Worm (Caenorhabditis elegans) whole organism, young adult: Measurements from ENCODE around the gene Y58A7A.1.

Experiments used
- B0035.1 ChIP-seq: sonication (generic microtip); optimal IDR thresholded peaks from 2 replicates; lab custom pipeline; 2016; ENCODE audit warnings: missing genetic modification characterization, mild to moderate bottlenecking, missing compliant biosample characterization, missing genotype, missing genetic modification reagents
- B0261.1 ChIP-seq: sonication (generic microtip); optimal IDR thresholded peaks from 2 replicates; lab custom pipeline; 2016; ENCODE audit warnings: mild to moderate bottlenecking, missing genetic modification characterization, moderate library complexity, missing compliant biosample characterization
- B0336.3 ChIP-seq: fragments of 200-800 bp; sonication (Bioruptor generic); IDR thresholded peaks from 2 replicates; pipeline ENCODE4 v1.3.6; 2022; ENCODE audit warnings: missing genetic modification characterization, missing compliant biosample characterization
- C06A6.2 ChIP-seq: fragments of 200-800 bp; sonication (Bioruptor generic); conservative IDR thresholded peaks from 2 replicates; pipeline ENCODE4 v1.3.6; 2022; ENCODE audit warnings: missing genetic modification characterization, missing compliant biosample characterization
- C17E4.6 ChIP-seq: fragments of 200-800 bp; sonication (Bioruptor generic); IDR thresholded peaks from 2 replicates; pipeline ENCODE4 v1.3.6; 2022; ENCODE audit warnings: missing genetic modification reagents, missing genetic modification characterization, missing compliant biosample characterization
- F23B12.7 ChIP-seq: sonication (generic microtip); optimal IDR thresholded peaks from 2 replicates; lab custom pipeline; 2017; ENCODE audit warnings: missing genetic modification characterization, mild to moderate bottlenecking, missing compliant biosample characterization, antibody characterized with exemption, moderate library complexity; ENCODE audit not compliant: insufficient read depth
- F37B4.10 ChIP-seq: fragments of 200-800 bp; sonication (Bioruptor generic); IDR thresholded peaks from 2 replicates; pipeline ENCODE4 v1.3.6; 2022; ENCODE audit warnings: missing genetic modification characterization, missing compliant biosample characterization
- F49E8.2 ChIP-seq: sonication (generic microtip); optimal IDR thresholded peaks from 3 replicates; lab custom pipeline; 2017; ENCODE audit warnings: missing genetic modification characterization, mild to moderate bottlenecking, missing compliant biosample characterization, antibody characterized with exemption, moderate library complexity; ENCODE audit not compliant: insufficient read depth
- F57C9.4 ChIP-seq: sonication (generic microtip); optimal IDR thresholded peaks from 2 replicates; lab custom pipeline; 2017; ENCODE audit warnings: mild to moderate bottlenecking, missing genetic modification characterization, missing compliant biosample characterization
- Y53G8AR.9 ChIP-seq: fragments of 200-800 bp; sonication (Bioruptor generic); conservative IDR thresholded peaks from 2 replicates; pipeline ENCODE4 v1.3.6; 2022; ENCODE audit warnings: missing genetic modification reagents, missing genetic modification characterization, missing compliant biosample characterization
- Y56A3A.18 ChIP-seq: fragments of 200-800 bp; sonication (Bioruptor generic); IDR thresholded peaks from 2 replicates; pipeline ENCODE4 v1.3.6; 2022; ENCODE audit warnings: missing genetic modification reagents, missing genetic modification characterization, missing compliant biosample characterization
- ZK185.1 ChIP-seq: sonication (generic microtip); optimal IDR thresholded peaks from 2 replicates; lab custom pipeline; 2016; ENCODE audit warnings: mild to moderate bottlenecking, missing genetic modification characterization, missing compliant biosample characterization; ENCODE audit not compliant: poor library complexity, severe bottlenecking
- ama-1 ChIP-seq, 3 experiments: fragments of 150-350 bp in 1 of 3; sonication (generic microtip) in 2 of 3; optimal IDR thresholded peaks; 2 replicates each; lab custom pipeline; 2014 to 2018; ENCODE audit warnings: missing biosample characterization in 2 of 3, missing genetic modification characterization in 2 of 3, missing genetic modification reagents in 2 of 3
- aptf-2 ChIP-seq: fragments of 200-800 bp; sonication (Bioruptor generic); conservative IDR thresholded peaks from 2 replicates; pipeline ENCODE4 v1.3.6; 2022; ENCODE audit warnings: missing genetic modification reagents, missing genetic modification characterization, missing compliant biosample characterization
- aptf-3 ChIP-seq: fragments of 200-800 bp; sonication (Bioruptor generic); IDR thresholded peaks from 2 replicates; pipeline ENCODE4 v1.3.6; 2022; ENCODE audit warnings: missing genetic modification characterization, missing compliant biosample characterization
- athp-1 ChIP-seq: sonication (generic microtip); optimal IDR thresholded peaks from 2 replicates; lab custom pipeline; 2017; ENCODE audit warnings: mild to moderate bottlenecking, missing genetic modification characterization, missing compliant biosample characterization
- ceh-100 ChIP-seq: fragments of 200-800 bp; sonication (Bioruptor generic); IDR thresholded peaks from 2 replicates; pipeline ENCODE4 v1.3.6; 2022; ENCODE audit warnings: missing genetic modification reagents, missing genetic modification characterization, missing compliant biosample characterization
- ceh-27 ChIP-seq: fragments of 200-800 bp; sonication (Bioruptor generic); optimal IDR thresholded peaks from 2 replicates; lab custom pipeline; 2018; ENCODE audit warnings: mild to moderate bottlenecking, missing genetic modification characterization, moderate library complexity, missing compliant biosample characterization
- ceh-79 ChIP-seq: sonication (generic microtip); optimal IDR thresholded peaks from 2 replicates; lab custom pipeline; 2017; ENCODE audit warnings: mild to moderate bottlenecking, missing genetic modification characterization, missing compliant biosample characterization
- dpff-1 ChIP-seq: sonication (generic microtip); optimal IDR thresholded peaks from 2 replicates; lab custom pipeline; 2017; ENCODE audit warnings: mild to moderate bottlenecking, missing genetic modification characterization, missing compliant biosample characterization
- ekl-4 ChIP-seq: fragments of 200-800 bp; sonication (Bioruptor generic); IDR thresholded peaks from 2 replicates; pipeline ENCODE4 v1.3.6; 2022; ENCODE audit warnings: missing genetic modification reagents, missing genetic modification characterization, missing compliant biosample characterization
- ets-4 ChIP-seq: fragments of 200-800 bp; sonication (Bioruptor generic); optimal IDR thresholded peaks from 2 replicates; lab custom pipeline; 2018; ENCODE audit warnings: mild to moderate bottlenecking, missing genetic modification characterization, missing compliant biosample characterization
- hlh-26 ChIP-seq: fragments of 200-800 bp; sonication (Bioruptor generic); conservative IDR thresholded peaks from 2 replicates; pipeline ENCODE4 v1.3.6; 2022; ENCODE audit warnings: missing genetic modification reagents, missing genetic modification characterization, missing compliant biosample characterization
- hmg-1.2 ChIP-seq: fragments of 200-800 bp; sonication (Bioruptor generic); IDR thresholded peaks from 2 replicates; pipeline ENCODE4 v1.3.6; 2022; ENCODE audit warnings: missing genetic modification reagents, missing genetic modification characterization, missing compliant biosample characterization
- lin-35 ChIP-seq, 3 experiments: fragments of 150-350 bp in 2 of 3; sonication (generic microtip) in 1 of 3; optimal IDR thresholded peaks; 2 replicates each; lab custom pipeline; 2014 to 2018; ENCODE audit warnings: missing biosample characterization in 3 of 3, missing genetic modification characterization in 3 of 3, missing genetic modification reagents in 3 of 3
- lin-54 ChIP-seq: fragments of 200-800 bp; sonication (Bioruptor generic); optimal IDR thresholded peaks from 2 replicates; lab custom pipeline; 2018; ENCODE audit warnings: mild to moderate bottlenecking, missing genetic modification characterization, missing compliant biosample characterization
- madf-10 ChIP-seq: sonication (generic microtip); optimal IDR thresholded peaks from 2 replicates; lab custom pipeline; 2016; ENCODE audit warnings: mild to moderate bottlenecking, missing genetic modification characterization, missing compliant biosample characterization
- mcd-1 ChIP-seq: fragments of 200-800 bp; sonication (Bioruptor generic); IDR thresholded peaks from 2 replicates; pipeline ENCODE4 v1.3.6; 2022; ENCODE audit warnings: missing genetic modification reagents, missing genetic modification characterization, missing compliant biosample characterization
- mxl-1 ChIP-seq: sonication (generic microtip); optimal IDR thresholded peaks from 2 replicates; lab custom pipeline; 2016; ENCODE audit warnings: missing genetic modification characterization, missing compliant biosample characterization
- nfya-2 ChIP-seq: fragments of 200-800 bp; sonication (Bioruptor generic); IDR thresholded peaks from 2 replicates; pipeline ENCODE4 v1.3.6; 2022; ENCODE audit warnings: missing genetic modification reagents, missing genetic modification characterization, missing compliant biosample characterization
- nfyb-1 ChIP-seq: fragments of 200-800 bp; sonication (Bioruptor generic); IDR thresholded peaks from 2 replicates; pipeline ENCODE4 v1.3.6; 2022; ENCODE audit warnings: missing genetic modification reagents, missing genetic modification characterization, missing compliant biosample characterization
- pbrm-1 ChIP-seq: fragments of 200-800 bp; sonication (Bioruptor generic); IDR thresholded peaks from 2 replicates; pipeline ENCODE4 v1.3.6; 2022; ENCODE audit warnings: missing genetic modification reagents, missing genetic modification characterization, missing compliant biosample characterization
- pha-4 ChIP-seq: fragments of 150-350 bp; sonication (generic microtip); optimal IDR thresholded peaks from 2 replicates; lab custom pipeline; 2014; ENCODE audit warnings: missing biosample characterization, missing genetic modification reagents, missing genetic modification characterization
- repo-1 ChIP-seq: sonication (generic microtip); optimal IDR thresholded peaks from 2 replicates; lab custom pipeline; 2017; ENCODE audit warnings: mild to moderate bottlenecking, missing genetic modification characterization, missing compliant biosample characterization
- rpc-1 ChIP-seq, 2 experiments: fragments of 150-350 bp in 1 of 2; sonication (generic microtip) in 1 of 2; optimal IDR thresholded peaks; 2 replicates each; lab custom pipeline; 2014 to 2018; ENCODE audit warnings: missing biosample characterization in 1 of 2, missing genetic modification characterization in 1 of 2, missing genetic modification reagents in 1 of 2, missing genotype in 1 of 2
- sea-2 ChIP-seq: fragments of 200-800 bp; sonication (Bioruptor generic); IDR thresholded peaks from 2 replicates; pipeline ENCODE4 v1.3.6; 2022; ENCODE audit warnings: missing genetic modification characterization, missing compliant biosample characterization
- snpc-1.3 ChIP-seq: sonication (generic microtip); optimal IDR thresholded peaks from 2 replicates; lab custom pipeline; 2017; ENCODE audit warnings: missing genetic modification characterization, mild to moderate bottlenecking, missing compliant biosample characterization, antibody characterized with exemption, moderate library complexity, missing genotype, missing genetic modification reagents; ENCODE audit not compliant: insufficient read depth
- snpc-4 ChIP-seq, 5 experiments: fragments of 150-350 bp in 1 of 5; sonication (generic microtip) in 4 of 5; optimal IDR thresholded peaks; 2 replicates each; lab custom pipeline; 2014 to 2018; ENCODE audit warnings: missing genetic modification characterization in 5 of 5, missing biosample characterization in 3 of 5, antibody characterized with exemption in 2 of 5, mild to moderate bottlenecking in 2 of 5, missing compliant biosample characterization in 2 of 5, missing genotype in 2 of 5, moderate library complexity in 2 of 5, missing genetic modification reagents in 1 of 5
- sptf-2 ChIP-seq: fragments of 200-800 bp; sonication (Bioruptor generic); optimal IDR thresholded peaks from 2 replicates; lab custom pipeline; 2018; ENCODE audit warnings: mild to moderate bottlenecking, missing genetic modification characterization, missing compliant biosample characterization
- tbp1 ChIP-seq: fragments of 200-800 bp; sonication (Bioruptor generic); optimal IDR thresholded peaks from 2 replicates; lab custom pipeline; 2018; ENCODE audit warnings: mild to moderate bottlenecking, missing genetic modification characterization, missing compliant biosample characterization
- unc-62 ChIP-seq: fragments of 150-350 bp; optimal IDR thresholded peaks from 2 replicates; lab custom pipeline; 2014; ENCODE audit warnings: missing biosample characterization, missing genetic modification reagents, missing genetic modification characterization
- ztf-18 ChIP-seq: sonication (generic microtip); optimal IDR thresholded peaks from 2 replicates; lab custom pipeline; 2016; ENCODE audit warnings: missing genotype, mild to moderate bottlenecking, missing genetic modification characterization, missing compliant biosample characterization
- ztf-26 ChIP-seq: sonication (generic microtip); optimal IDR thresholded peaks from 2 replicates; lab custom pipeline; 2017; ENCODE audit warnings: missing genetic modification characterization, missing compliant biosample characterization
- ztf-3 ChIP-seq: fragments of 200-800 bp; sonication (Bioruptor generic); optimal IDR thresholded peaks from 2 replicates; lab custom pipeline; 2018; ENCODE audit warnings: mild to moderate bottlenecking, missing genetic modification characterization, missing compliant biosample characterization
- ztf-6 ChIP-seq: fragments of 200-800 bp; sonication (Bioruptor generic); IDR thresholded peaks from 2 replicates; pipeline ENCODE4 v1.3.6; 2022; ENCODE audit warnings: missing genetic modification reagents, missing genetic modification characterization, missing compliant biosample characterization

Gene Y58A7A.1

DNA sequence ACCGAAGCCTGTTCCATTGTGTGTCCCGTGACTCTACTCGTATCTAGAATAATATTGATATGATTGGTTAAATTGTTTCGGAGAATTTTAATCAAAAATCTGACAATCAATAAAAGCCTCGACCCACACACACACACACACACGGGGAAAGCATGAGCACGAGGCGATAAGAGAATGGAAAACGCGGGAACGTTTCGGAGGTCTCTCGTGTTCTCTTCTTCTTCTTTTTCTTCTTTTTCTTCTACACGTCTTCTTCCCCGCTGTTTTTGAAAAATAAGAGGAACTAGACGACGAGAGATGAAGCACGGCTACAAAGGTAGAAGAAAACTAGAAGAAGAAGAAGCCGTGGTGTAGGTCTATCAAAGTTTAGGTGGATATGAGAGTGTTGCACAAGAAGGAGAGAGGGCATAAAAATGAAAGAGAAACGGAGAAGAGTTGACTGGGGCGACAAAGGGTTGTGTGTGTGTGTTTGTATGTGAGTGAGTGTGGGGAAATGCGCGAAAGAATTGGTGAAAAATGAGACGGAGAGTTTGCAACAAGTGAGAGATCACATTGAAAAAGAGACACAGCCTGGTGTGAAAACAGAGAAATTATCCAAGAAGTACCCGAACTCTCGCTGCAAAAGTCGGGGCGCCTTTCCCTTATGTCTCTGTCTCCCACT lies 4.4 kb downstream of the Y58A7A.1 start, which contains the start of gene mlk-1 (continued):
- TF ChIP-seq pha-4: no peak
- TF ChIP-seq F37B4.10 (GFP tag; lab: Robert Waterston, UW): no peak
- no peak for TF ChIP-seq hlh-26 (GFP tag; lab: Robert Waterston, UW)
- no peak for TF ChIP-seq Y53G8AR.9
- peak; percentile 22 for TF ChIP-seq ztf-18 (tag; lab: Kevin White, UChicago)
- TF ChIP-seq B0261.1 (tag; lab: Kevin White, UChicago): no peak
- TF ChIP-seq hmg-1.2 (GFP tag; lab: Robert Waterston, UW): peak; percentile 59; the same call in 1 of the 2 replicates
- no peak for TF ChIP-seq Y56A3A.18 (GFP tag; lab: Robert Waterston, UW)
- TF ChIP-seq athp-1 (tag; lab: Kevin White, UChicago): no peak
- TF ChIP-seq rpc-1 (optimal IDR thresholded peaks at IDR 0.05; lab: Kevin White, UChicago): no peak
- no peak for TF ChIP-seq rpc-1 (tag; optimal IDR thresholded peaks at IDR 0.05; lab: Kevin White, UChicago)
- TF ChIP-seq ztf-3 (GFP tag; lab: Kevin White, UChicago): no peak
- TF ChIP-seq ama-1 (optimal IDR thresholded peaks at IDR 0.05; lab: Kevin White, UChicago): peak; percentile 52
- no peak for TF ChIP-seq ama-1 (GFP tag; optimal IDR thresholded peaks at IDR 0.05; lab: Kevin White, UChicago)
- peak in 1 of 3 experiments; percentile 24 for TF ChIP-seq lin-35 (GFP tag; optimal IDR thresholded peaks at IDR 0.05; lab: Kevin White, UChicago)
- TF ChIP-seq B0035.1: no peak
- peak; percentile 7 for TF ChIP-seq ZK185.1 (tag; lab: Kevin White, UChicago)
- TF ChIP-seq nfya-2: no peak
- TF ChIP-seq snpc-4 (GFP tag; optimal IDR thresholded peaks at IDR 0.05; lab: Kevin White, UChicago): no peak
- TF ChIP-seq snpc-4 (tag; optimal IDR thresholded peaks at IDR 0.05; lab: Kevin White, UChicago): peak in 3 of 4 experiments; percentile 7 to 35 (median 9)
- no peak for TF ChIP-seq aptf-3 (GFP tag; lab: Robert Waterston, UW)
- no peak for TF ChIP-seq repo-1 (tag; lab: Kevin White, UChicago)
- TF ChIP-seq ceh-27: peak; percentile 47
- TF ChIP-seq unc-62: no peak
- peak; percentile 73; the same call in 1 of the 2 replicates for TF ChIP-seq B0336.3 (GFP tag; lab: Robert Waterston, UW)
- TF ChIP-seq mxl-1: no peak
- TF ChIP-seq lin-54 (GFP tag; lab: Kevin White, UChicago): no peak
- no peak for TF ChIP-seq F49E8.2 (tag; lab: Kevin White, UChicago)
- no peak for TF ChIP-seq tbp1 (GFP tag; lab: Kevin White, UChicago)
- TF ChIP-seq dpff-1 (tag; lab: Kevin White, UChicago): no peak
- no peak for TF ChIP-seq ceh-100 (GFP tag; lab: Robert Waterston, UW)
- TF ChIP-seq pbrm-1 (GFP tag; lab: Robert Waterston, UW): no peak
- TF ChIP-seq ztf-6 (GFP tag; lab: Robert Waterston, UW): no peak
- TF ChIP-seq sea-2 (GFP tag; lab: Robert Waterston, UW): no peak
- TF ChIP-seq aptf-2 (GFP tag; lab: Robert Waterston, UW): no peak
- TF ChIP-seq ztf-26 (tag; lab: Kevin White, UChicago): peak; percentile 33
- TF ChIP-seq ekl-4 (GFP tag; lab: Robert Waterston, UW): no peak
- TF ChIP-seq F23B12.7: no peak
- TF ChIP-seq C17E4.6 (GFP tag; lab: Robert Waterston, UW): no peak
- 0 out of 2 replicates have a peak, but pooled peaks have one; percentile 29 for TF ChIP-seq mcd-1

DNA sequence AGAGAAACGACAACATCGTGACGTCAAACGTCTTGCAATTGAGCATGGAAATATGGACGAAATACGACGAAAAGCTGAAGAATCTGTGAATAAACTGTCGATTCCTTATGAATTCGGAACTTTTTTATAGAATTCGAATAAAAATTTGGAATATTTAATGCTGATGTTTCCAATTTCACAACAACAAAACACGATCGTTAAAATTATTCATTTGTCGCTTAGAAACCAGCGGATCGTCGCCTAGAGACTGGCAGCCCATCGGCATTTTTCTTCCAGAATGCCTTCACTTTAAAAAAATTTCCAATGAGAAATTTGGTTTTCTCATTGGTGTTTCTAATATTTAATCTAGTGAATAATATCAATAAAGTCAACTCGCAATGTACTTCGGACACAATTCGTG lies 16.0 kb downstream of the Y58A7A.1 start, which contains the start of gene cwp-4:
Gene cwp-4, plus strand, starts transcription at position 301 of the 400 bp plus-strand sequence.
- no peak for TF ChIP-seq snpc-1.3 (tag; lab: Kevin White, UChicago)
- TF ChIP-seq ztf-3 (GFP tag; lab: Kevin White, UChicago): no peak
- TF ChIP-seq sptf-2 (GFP tag; lab: Kevin White, UChicago): no peak
- no peak for TF ChIP-seq ceh-79 (tag; lab: Kevin White, UChicago)
- no peak for TF ChIP-seq nfyb-1 (GFP tag; lab: Robert Waterston, UW)
- no peak for TF ChIP-seq lin-54 (GFP tag; lab: Kevin White, UChicago)
- no peak for TF ChIP-seq madf-10 (tag; lab: Kevin White, UChicago)
- TF ChIP-seq Y56A3A.18 (GFP tag; lab: Robert Waterston, UW): no peak
- no peak for TF ChIP-seq ets-4 (GFP tag; lab: Kevin White, UChicago)
- TF ChIP-seq pha-4: no peak
- no peak for TF ChIP-seq lin-35 (GFP tag; optimal IDR thresholded peaks at IDR 0.05; lab: Kevin White, UChicago)
- TF ChIP-seq F57C9.4 (tag; lab: Kevin White, UChicago): no peak
- no peak for TF ChIP-seq C06A6.2
